Fruit fly (Drosophila melanogaster) whole organism, embryonic: ENCODE data around the gene CG12640.

Experiments used
- CG11695 ChIP-seq: fragments of 200-800 bp; sonication (Bioruptor generic); IDR thresholded peaks from 3 replicates; pipeline ENCODE4 v1.3.6; 2022; ENCODE audit warnings: missing biosample characterization, missing genetic modification characterization
- CG15073 ChIP-seq: fragments of 200-800 bp; sonication (Bioruptor generic); optimal IDR thresholded peaks from 2 replicates; lab custom pipeline; 2016; ENCODE audit warnings: missing biosample characterization, missing genetic modification characterization
- CG1529 ChIP-seq: fragments of 200-800 bp; sonication (Bioruptor generic); optimal IDR thresholded peaks from 3 replicates; lab custom pipeline; 2018; ENCODE audit warnings: missing biosample characterization, missing genetic modification characterization
- CG16813 ChIP-seq: fragments of 200-800 bp; sonication (Bioruptor generic); IDR thresholded peaks from 3 replicates; pipeline ENCODE4 v1.3.6; 2022; ENCODE audit warnings: missing biosample characterization, missing genetic modification characterization; ENCODE audit not compliant: partially characterized antibody
- CG16863 ChIP-seq: fragments of 200-800 bp; sonication (Bioruptor generic); optimal IDR thresholded peaks from 3 replicates; lab custom pipeline; 2016; ENCODE audit warnings: missing biosample characterization, missing genetic modification characterization
- CG17568 ChIP-seq: fragments of 200-800 bp; sonication (Bioruptor generic); optimal IDR thresholded peaks from 2 replicates; lab custom pipeline; 2018; ENCODE audit warnings: missing biosample characterization, mild to moderate bottlenecking, missing genetic modification characterization, moderate library complexity
- CG18262 ChIP-seq: fragments of 200-800 bp; optimal IDR thresholded peaks from 3 replicates; lab custom pipeline; 2019; ENCODE audit warnings: missing biosample characterization, mild to moderate bottlenecking, missing genetic modification characterization, moderate library complexity
- CG3065 ChIP-seq: fragments of 200-800 bp; sonication (Bioruptor generic); optimal IDR thresholded peaks from 2 replicates; lab custom pipeline; 2016; ENCODE audit warnings: missing biosample characterization, missing genetic modification characterization
- CG42726 ChIP-seq: fragments of 200-800 bp; sonication (Bioruptor generic); IDR thresholded peaks from 2 replicates; pipeline ENCODE4 v1.3.6; 2022; ENCODE audit warnings: missing biosample characterization, missing genetic modification characterization; ENCODE audit not compliant: partially characterized antibody
- CG8388 ChIP-seq: fragments of 200-800 bp; sonication (Bioruptor generic); optimal IDR thresholded peaks from 2 replicates; lab custom pipeline; 2019; ENCODE audit warnings: missing biosample characterization, mild to moderate bottlenecking, missing genetic modification characterization, moderate library complexity
- Doc3 ChIP-seq: fragments of 200-800 bp; sonication (Bioruptor generic); IDR thresholded peaks from 3 replicates; pipeline ENCODE4 v1.3.6; 2022; ENCODE audit warnings: missing biosample characterization, missing genetic modification characterization; ENCODE audit not compliant: partially characterized antibody
- Dp ChIP-seq: fragments of 200-800 bp; sonication (Bioruptor generic); optimal IDR thresholded peaks from 2 replicates; lab custom pipeline; 2018; ENCODE audit warnings: missing biosample characterization, mild to moderate bottlenecking, missing genetic modification characterization, moderate library complexity
- Dref ChIP-seq: fragments of 200-800 bp; sonication (Bioruptor generic); IDR thresholded peaks from 2 replicates; pipeline ENCODE4 v1.3.6; 2022; ENCODE audit warnings: missing biosample characterization, missing genetic modification characterization
- H2.0 ChIP-seq: fragments of 200-800 bp; sonication (Bioruptor generic); IDR thresholded peaks from 2 replicates; pipeline ENCODE4 v1.3.6; 2022; ENCODE audit warnings: missing biosample characterization, missing genetic modification characterization
- HLH4C ChIP-seq: fragments of 200-800 bp; sonication (Bioruptor generic); IDR thresholded peaks from 3 replicates; pipeline ENCODE4 v1.3.6; 2022; ENCODE audit warnings: missing biosample characterization, missing genetic modification characterization; ENCODE audit not compliant: partially characterized antibody
- Hmr ChIP-seq: fragments of 200-800 bp; sonication (Bioruptor generic); optimal IDR thresholded peaks from 3 replicates; lab custom pipeline; 2017; ENCODE audit warnings: mild to moderate bottlenecking, missing biosample characterization, missing genetic modification reagents, missing genetic modification characterization
- Hr51 ChIP-seq, 2 experiments: fragments of 200-800 bp; sonication (Bioruptor generic); optimal IDR thresholded peaks; 2 replicates in 1 of 2; 3 replicates in 1 of 2; lab custom pipeline; 2016 to 2018; ENCODE audit warnings: missing biosample characterization in 2 of 2, missing genetic modification characterization in 2 of 2, mild to moderate bottlenecking in 1 of 2, moderate library complexity in 1 of 2
- NFAT ChIP-seq: fragments of 200-800 bp; sonication (Bioruptor generic); IDR thresholded peaks from 2 replicates; pipeline ENCODE4 v1.3.6; 2022; ENCODE audit warnings: missing biosample characterization, missing genetic modification characterization
- Rfx ChIP-seq: fragments of 200-800 bp; sonication (Bioruptor generic); IDR thresholded peaks from 2 replicates; pipeline ENCODE4 v1.3.6; 2022; ENCODE audit warnings: missing biosample characterization, missing genetic modification characterization
- YL-1 ChIP-seq: fragments of 200-800 bp; sonication (Bioruptor generic); optimal IDR thresholded peaks from 3 replicates; lab custom pipeline; 2017; ENCODE audit warnings: missing biosample characterization, mild to moderate bottlenecking, missing genetic modification characterization
- her ChIP-seq: fragments of 200-800 bp; sonication (Bioruptor generic); optimal IDR thresholded peaks from 2 replicates; lab custom pipeline; 2016; ENCODE audit warnings: missing biosample characterization, missing genetic modification characterization
- knrl ChIP-seq: fragments of 200-800 bp; sonication (Bioruptor generic); IDR thresholded peaks from 3 replicates; pipeline ENCODE4 v1.3.6; 2022; ENCODE audit warnings: missing biosample characterization, missing genetic modification characterization; ENCODE audit not compliant: partially characterized antibody
- nerfin-1 ChIP-seq: fragments of 200-800 bp; sonication (Bioruptor generic); optimal IDR thresholded peaks from 3 replicates; lab custom pipeline; 2019; ENCODE audit warnings: missing biosample characterization, mild to moderate bottlenecking, missing genetic modification characterization, moderate library complexity
- nerfin-2 ChIP-seq: fragments of 200-800 bp; sonication (Bioruptor generic); IDR thresholded peaks from 2 replicates; pipeline ENCODE4 v1.3.6; 2022; ENCODE audit warnings: missing biosample characterization, missing genetic modification characterization; ENCODE audit not compliant: partially characterized antibody
- pzg ChIP-seq: fragments of 200-800 bp; sonication (Bioruptor generic); optimal IDR thresholded peaks from 3 replicates; lab custom pipeline; 2018; ENCODE audit warnings: missing biosample characterization, mild to moderate bottlenecking, missing genetic modification characterization, moderate library complexity
- unc-4 ChIP-seq: fragments of 200-800 bp; sonication (Bioruptor generic); IDR thresholded peaks from 2 replicates; pipeline ENCODE4 v1.3.6; 2022; ENCODE audit warnings: missing biosample characterization, missing genetic modification characterization; ENCODE audit not compliant: partially characterized antibody
- zen2 ChIP-seq: fragments of 200-800 bp; sonication (Bioruptor generic); IDR thresholded peaks from 3 replicates; pipeline ENCODE4 v1.3.6; 2022; ENCODE audit warnings: missing biosample characterization, missing genetic modification characterization; ENCODE audit not compliant: partially characterized antibody

The CG12640 gene

DNA sequence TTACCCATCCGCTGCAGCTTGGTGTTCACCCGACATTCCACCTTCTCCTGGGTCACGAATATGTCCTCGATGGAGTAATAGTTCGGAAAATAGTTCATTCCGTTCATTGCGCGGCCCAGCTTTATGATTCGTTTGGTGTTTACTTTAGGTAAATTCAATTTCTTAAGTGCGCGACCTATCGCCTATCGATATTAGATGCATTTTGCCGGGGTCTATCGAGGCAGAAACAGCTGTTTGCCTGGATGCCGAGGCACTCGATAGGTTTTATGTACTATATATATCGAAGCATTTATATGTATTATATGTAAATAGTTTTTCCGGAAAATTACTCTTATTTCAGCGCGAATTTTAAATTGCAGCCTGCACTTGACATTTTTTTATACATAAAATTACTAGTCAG lies 47.7 kb downstream of the CG12640 start (continued):
- TF ChIP-seq unc-4 (GFP tag; lab: Robert Waterston, UW) (peak; percentile 55; the same call in 1 of the 2 replicates), HLH4C (GFP tag; lab: Robert Waterston, UW) (peak; percentile 76), Hmr (GFP tag; lab: Kevin White, UChicago) (no peak), her (no peak), H2.0 (no peak), CG8388 (no peak), CG42726 (no peak), CG17568 (GFP tag; lab: Kevin White, UChicago) (no peak), CG18262 (tag; lab: Kevin White, UChicago) (no peak), nerfin-1 (peak; percentile 66), Hr51 (GFP tag; optimal IDR thresholded peaks at IDR 0.05; lab: Kevin White, UChicago) (no peak), CG1529 (no peak), CG15073 (GFP tag; lab: Kevin White, UChicago) (no peak), YL-1 (GFP tag; lab: Kevin White, UChicago) (no peak), nerfin-2 (GFP tag; lab: Robert Waterston, UW) (peak; percentile 60), CG16863 (no peak), Rfx (GFP tag; lab: Robert Waterston, UW) (no peak), pzg (GFP tag; lab: Kevin White, UChicago) (peak; percentile 33), CG16813 (GFP tag; lab: Robert Waterston, UW) (peak; percentile 56), knrl (peak; percentile 45; the same call in 1 of the 3 replicates), zen2 (GFP tag; lab: Robert Waterston, UW) (peak; percentile 72), Dref (GFP tag; lab: Robert Waterston, UW) (peak; percentile 65), Dp (peak; percentile 63), CG11695 (no peak), Doc3 (GFP tag; lab: Robert Waterston, UW) (peak; percentile 49), NFAT (GFP tag; lab: Robert Waterston, UW) (no peak), CG3065 (no peak)
